Worm (Caenorhabditis elegans): ENCODE data around the gene F56F11.2.
A peak's percentile ranks its signal among the peaks of the same experiment; 100 is the strongest.

F56F11.2 gene

DNA sequence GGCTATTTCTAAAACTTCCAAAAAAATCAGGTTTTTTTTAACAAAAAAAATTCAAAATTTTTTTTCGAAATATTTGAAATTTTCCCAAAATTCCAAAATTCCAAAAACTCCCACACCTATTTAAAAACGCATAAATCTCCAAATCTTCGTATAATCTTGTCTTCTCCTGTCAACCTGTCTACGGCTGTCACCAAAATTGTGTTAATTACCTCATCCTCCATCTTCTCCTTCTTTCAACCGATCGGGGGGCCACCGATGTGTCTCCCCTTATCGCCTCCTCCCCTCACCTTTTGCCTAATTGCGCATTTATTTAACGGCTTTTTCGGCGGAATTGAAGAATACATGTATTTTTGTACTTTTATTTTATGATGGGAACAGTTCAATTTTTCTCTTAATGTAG is 26.8 kb downstream of the F56F11.2 start:
- TF ChIP-seq sem-4 (tag; optimal IDR thresholded peaks at IDR 0.05) (peak; percentile 14), ceh-16 (tag; optimal IDR thresholded peaks at IDR 0.05) (peak; percentile 27), nhr-25 (tag; optimal IDR thresholded peaks at IDR 0.05) (no peak)

DNA sequence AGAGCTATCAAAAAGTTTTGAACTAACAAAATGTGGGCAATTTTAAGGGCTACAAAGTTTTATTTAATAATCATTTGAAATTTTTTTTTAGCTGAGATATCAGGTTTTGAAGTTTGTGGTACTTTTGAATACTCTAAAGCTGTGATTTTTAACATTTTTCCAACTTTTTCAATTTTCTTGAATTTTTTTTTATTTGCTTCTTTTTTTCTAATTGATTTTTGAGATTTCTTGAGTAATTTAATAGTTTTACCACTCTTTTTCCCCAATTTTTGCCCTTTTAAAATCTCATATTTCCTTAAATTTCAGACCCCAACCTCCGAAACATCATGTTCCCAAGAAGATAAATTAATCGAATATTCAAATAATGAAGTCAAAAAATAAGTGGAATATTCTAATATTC is 28.5 kb downstream of the F56F11.2 start, which contains the start of gene cdh-1:
TSS of gene cdh-1 (plus strand) at position 301 of the 400 bp plus-strand sequence.
- TF ChIP-seq gmeb-1 (tag; optimal IDR thresholded peaks at IDR 0.05) (no peak), mab-5 (tag; optimal IDR thresholded peaks at IDR 0.05) (no peak), crh-2 (tag; optimal IDR thresholded peaks at IDR 0.05) (no peak), mbf-1 (tag; optimal IDR thresholded peaks at IDR 0.05) (no peak), skn-1 (tag; optimal IDR thresholded peaks at IDR 0.05) (no peak), sem-4 (tag; optimal IDR thresholded peaks at IDR 0.05) (no peak), mdl-1 (tag; optimal IDR thresholded peaks at IDR 0.05) (no peak), nhr-11 (tag; optimal IDR thresholded peaks at IDR 0.05) (no peak), egl-27 (tag; optimal IDR thresholded peaks at IDR 0.05) (no peak), nhr-10 (tag; optimal IDR thresholded peaks at IDR 0.05) (no peak), ceh-16 (tag; optimal IDR thresholded peaks at IDR 0.05) (no peak), ama-1 (optimal IDR thresholded peaks at IDR 0.05) (no peak), lin-39 (tag; optimal IDR thresholded peaks at IDR 0.05) (no peak), lsy-2 (tag; optimal IDR thresholded peaks at IDR 0.05) (no peak), unc-39 (tag; optimal IDR thresholded peaks at IDR 0.05) (no peak), ztf-1 (GFP tag; conservative IDR thresholded peaks at IDR 0.05) (no peak), blmp-1 (tag; optimal IDR thresholded peaks at IDR 0.05; ENCODE audit: insufficient read depth) (no peak), peb-1 (tag; optimal IDR thresholded peaks at IDR 0.05) (no peak)

DNA sequence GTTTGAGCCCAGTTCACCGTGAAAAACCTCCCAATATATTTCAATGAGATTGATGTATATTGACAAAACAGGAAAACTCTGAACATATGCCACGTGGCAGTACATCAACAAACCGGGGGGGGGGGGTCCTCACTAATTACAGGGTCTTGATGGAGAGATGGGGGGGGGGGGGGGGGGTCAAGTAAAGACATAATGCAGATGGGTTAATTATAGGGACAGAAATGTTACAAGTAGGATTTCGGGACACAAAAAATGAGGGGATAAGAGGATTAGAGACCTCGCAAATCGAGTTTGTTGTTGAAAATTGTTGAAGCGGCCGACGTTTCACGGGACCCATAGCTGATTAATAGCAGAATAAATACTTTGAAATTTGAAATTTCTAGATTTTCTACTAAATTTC is 30.8 kb downstream of the F56F11.2 start:
- no peak for TF ChIP-seq R02D3.7 (tag; optimal IDR thresholded peaks at IDR 0.05)
- no peak for TF ChIP-seq nhr-6 (tag; optimal IDR thresholded peaks at IDR 0.05)
- no peak for TF ChIP-seq aly-2 (tag; optimal IDR thresholded peaks at IDR 0.05)
- TF ChIP-seq elt-3 (tag; optimal IDR thresholded peaks at IDR 0.05), result no peak
- TF ChIP-seq dmd-4 (tag; optimal IDR thresholded peaks at IDR 0.05), result no peak
- no peak for TF ChIP-seq C34F6.9 (tag; optimal IDR thresholded peaks at IDR 0.05)
- no peak for TF ChIP-seq unc-39 (tag; optimal IDR thresholded peaks at IDR 0.05)
- TF ChIP-seq nhr-11 (tag; optimal IDR thresholded peaks at IDR 0.05), result no peak
- no peak for TF ChIP-seq nhr-25 (tag; optimal IDR thresholded peaks at IDR 0.05)
- no peak for TF ChIP-seq F13H6.1 (tag; optimal IDR thresholded peaks at IDR 0.05)
- TF ChIP-seq lsy-2 (tag; optimal IDR thresholded peaks at IDR 0.05), result no peak
- TF ChIP-seq nhr-21 (tag; optimal IDR thresholded peaks at IDR 0.05), result no peak

DNA sequence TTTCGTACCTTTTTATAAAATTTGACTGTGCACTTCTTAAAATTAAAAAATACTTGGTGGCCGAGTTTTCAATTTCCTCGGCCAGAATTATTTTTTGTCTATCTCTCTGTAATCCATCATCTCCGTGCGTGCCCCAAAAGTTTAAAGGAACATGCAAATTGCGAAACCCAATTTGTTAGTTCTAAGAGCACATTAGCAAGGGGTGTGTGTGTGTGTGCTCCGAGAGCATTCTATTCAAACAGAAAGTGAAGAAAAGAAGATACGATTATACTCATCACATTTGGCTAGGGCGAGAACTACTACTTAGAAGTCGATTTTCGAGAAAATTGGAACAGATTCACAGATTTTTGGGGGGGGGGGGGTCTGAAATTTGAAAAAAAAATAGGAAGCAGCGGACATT is 31.9 kb downstream of the F56F11.2 start:
- no peak for TF ChIP-seq peb-1 (tag; optimal IDR thresholded peaks at IDR 0.05)
- peak in 1 of 2 experiments; percentile 25 for TF ChIP-seq lsy-2 (tag; optimal IDR thresholded peaks at IDR 0.05)
- TF ChIP-seq sem-4 (tag; optimal IDR thresholded peaks at IDR 0.05), result peak; percentile 6
- peak; percentile 29 for TF ChIP-seq zag-1 (tag; optimal IDR thresholded peaks at IDR 0.05)
- no peak for TF ChIP-seq snpc-4 (tag; optimal IDR thresholded peaks at IDR 0.05)
- TF ChIP-seq ceh-16 (tag; optimal IDR thresholded peaks at IDR 0.05), result no peak

DNA sequence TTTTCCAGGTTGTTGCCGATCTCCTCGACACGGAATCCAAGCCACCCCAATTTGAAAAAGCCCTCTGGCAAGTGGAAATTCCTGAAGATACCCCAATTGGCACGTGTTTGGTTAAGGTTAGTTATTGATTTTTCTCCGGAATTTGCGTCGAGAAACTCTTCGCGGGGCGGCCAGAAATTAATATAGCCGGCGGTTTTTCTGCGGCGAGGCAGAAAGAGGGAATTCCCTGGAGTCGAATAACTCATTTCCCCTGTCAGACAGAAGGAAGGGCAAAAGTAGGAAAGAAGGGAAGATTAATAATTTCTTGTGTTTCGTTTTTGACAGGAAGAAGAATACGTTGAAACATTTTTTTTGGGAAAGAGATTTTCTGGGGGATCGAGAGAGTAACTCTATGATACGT is 36.6 kb downstream of the F56F11.2 start:
- peak; percentile 65 for TF ChIP-seq mab-5 (tag; optimal IDR thresholded peaks at IDR 0.05)
- no peak for TF ChIP-seq egl-27 (tag; optimal IDR thresholded peaks at IDR 0.05)

DNA sequence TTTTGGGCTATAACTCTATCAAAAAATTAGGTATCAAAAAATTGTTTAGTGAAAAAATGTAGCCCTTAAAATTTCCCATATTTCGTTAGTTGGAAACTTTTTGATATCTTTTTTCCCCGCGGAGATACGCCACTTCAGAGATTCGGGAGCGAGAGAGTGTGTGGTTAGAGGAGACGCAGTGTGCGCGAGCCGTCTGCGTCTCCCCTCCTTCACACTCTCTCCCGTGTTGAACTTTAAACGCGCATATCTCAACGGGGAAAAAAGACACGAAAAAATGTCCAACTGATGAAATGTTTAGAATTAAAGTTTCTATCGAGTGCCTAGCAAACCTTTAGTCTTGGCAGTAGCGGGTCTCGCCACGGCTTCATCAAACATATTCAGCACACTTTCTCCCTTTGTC is 38.2 kb downstream of the F56F11.2 start:
- TF ChIP-seq Y55F3AM.14 (GFP tag; optimal IDR thresholded peaks at IDR 0.05), result no peak
- TF ChIP-seq ceh-82 (tag; optimal IDR thresholded peaks at IDR 0.05), result no peak
- no peak for TF ChIP-seq mbf-1 (tag; optimal IDR thresholded peaks at IDR 0.05)
- TF ChIP-seq sem-4 (tag; optimal IDR thresholded peaks at IDR 0.05), result no peak
- TF ChIP-seq lin-39 (tag; optimal IDR thresholded peaks at IDR 0.05), result no peak
- TF ChIP-seq nhr-6 (tag; optimal IDR thresholded peaks at IDR 0.05), result no peak
- no peak for TF ChIP-seq sma-3 (GFP tag; optimal IDR thresholded peaks at IDR 0.05)
- no peak for TF ChIP-seq unc-62 (GFP tag; optimal IDR thresholded peaks at IDR 0.05)
- no peak for TF ChIP-seq fos-1 (tag; optimal IDR thresholded peaks at IDR 0.05)

Measured in whole organism, L2 larva.